Fruit fly (Drosophila melanogaster) whole organism, embryonic: Measurements from ENCODE around the gene ver.
A peak's percentile ranks its signal among the peaks of the same experiment; 100 is the strongest.

Source experiments
- ATbp ChIP-seq: fragments of 200-800 bp; sonication (Bioruptor generic); optimal IDR thresholded peaks from 2 replicates; lab custom pipeline; 2017; ENCODE audit warnings: missing biosample characterization, mild to moderate bottlenecking, missing genetic modification characterization, missing genetic modification reagents
- CG10267 ChIP-seq: fragments of 200-800 bp; sonication (Bioruptor generic); optimal IDR thresholded peaks from 2 replicates; lab custom pipeline; 2018; ENCODE audit warnings: missing biosample characterization, mild to moderate bottlenecking, missing genetic modification characterization, moderate library complexity
- CG10654 ChIP-seq: fragments of 200-800 bp; sonication (Bioruptor generic); optimal IDR thresholded peaks from 2 replicates; lab custom pipeline; 2016; ENCODE audit warnings: missing biosample characterization, missing genetic modification characterization
- CG11695 ChIP-seq: fragments of 200-800 bp; sonication (Bioruptor generic); IDR thresholded peaks from 3 replicates; pipeline ENCODE4 v1.3.6; 2022; ENCODE audit warnings: missing biosample characterization, missing genetic modification characterization
- CG12104 ChIP-seq: fragments of 200-800 bp; sonication (Bioruptor generic); optimal IDR thresholded peaks from 3 replicates; lab custom pipeline; 2016; ENCODE audit warnings: missing biosample characterization, missing genetic modification characterization
- CG13424 ChIP-seq: fragments of 200-800 bp; sonication (Bioruptor generic); optimal IDR thresholded peaks from 2 replicates; lab custom pipeline; 2019; ENCODE audit warnings: missing biosample characterization, mild to moderate bottlenecking, missing genetic modification characterization, moderate library complexity
- CG14667 ChIP-seq: fragments of 200-800 bp; sonication (Bioruptor generic); IDR thresholded peaks from 2 replicates; pipeline ENCODE4 v1.3.6; 2022; ENCODE audit warnings: missing biosample characterization, missing genetic modification characterization
- CG15601 ChIP-seq: fragments of 200-800 bp; sonication (Bioruptor generic); optimal IDR thresholded peaks from 3 replicates; lab custom pipeline; 2019; ENCODE audit warnings: missing biosample characterization, mild to moderate bottlenecking, missing genetic modification characterization, moderate library complexity
- CG17829 ChIP-seq: fragments of 200-800 bp; optimal IDR thresholded peaks from 2 replicates; lab custom pipeline; 2019; ENCODE audit warnings: missing biosample characterization, mild to moderate bottlenecking, missing genetic modification characterization, moderate library complexity
- CG18476 ChIP-seq: fragments of 200-800 bp; sonication (Bioruptor generic); optimal IDR thresholded peaks from 2 replicates; lab custom pipeline; 2016; ENCODE audit warnings: missing biosample characterization, mild to moderate bottlenecking, missing genetic modification characterization
- CG2199 ChIP-seq: fragments of 200-800 bp; sonication (Bioruptor generic); IDR thresholded peaks from 3 replicates; pipeline ENCODE4 v1.3.6; 2022; ENCODE audit warnings: missing biosample characterization, missing genetic modification characterization
- CG2678 ChIP-seq: fragments of 200-800 bp; sonication (Bioruptor generic); optimal IDR thresholded peaks from 3 replicates; lab custom pipeline; 2019; ENCODE audit warnings: missing biosample characterization, mild to moderate bottlenecking, missing genetic modification characterization, moderate library complexity
- CG32772 ChIP-seq: fragments of 200-800 bp; sonication (Bioruptor generic); IDR thresholded peaks from 2 replicates; pipeline ENCODE4 v1.3.6; 2022; ENCODE audit warnings: missing biosample characterization, missing genetic modification characterization
- CG33213 ChIP-seq: fragments of 200-800 bp; sonication (Bioruptor generic); optimal IDR thresholded peaks from 3 replicates; lab custom pipeline; 2016; ENCODE audit warnings: missing biosample characterization, missing genetic modification characterization
- CG33557 ChIP-seq: fragments of 200-800 bp; sonication (Bioruptor generic); optimal IDR thresholded peaks from 2 replicates; lab custom pipeline; 2019; ENCODE audit warnings: missing biosample characterization, mild to moderate bottlenecking, missing genetic modification characterization, moderate library complexity
- CG3847 ChIP-seq: fragments of 200-800 bp; sonication (Bioruptor generic); IDR thresholded peaks from 2 replicates; pipeline ENCODE4 v1.3.6; 2022; ENCODE audit warnings: missing biosample characterization, missing genetic modification characterization
- CG5953 ChIP-seq: fragments of 200-800 bp; sonication (Bioruptor generic); IDR thresholded peaks from 2 replicates; pipeline ENCODE4 v1.3.6; 2022; ENCODE audit warnings: missing biosample characterization, missing genetic modification characterization
- CG6813 ChIP-seq: fragments of 200-800 bp; sonication (Bioruptor generic); optimal IDR thresholded peaks from 2 replicates; lab custom pipeline; 2017; ENCODE audit warnings: missing biosample characterization, missing genetic modification characterization, mild to moderate bottlenecking, moderate library complexity, missing genetic modification reagents
- CG7271 ChIP-seq: fragments of 200-800 bp; sonication (Bioruptor generic); optimal IDR thresholded peaks from 2 replicates; lab custom pipeline; 2018; ENCODE audit warnings: missing biosample characterization, mild to moderate bottlenecking, missing genetic modification characterization, moderate library complexity
- CG8290 ChIP-seq, 3 experiments: fragments of 200-800 bp; sonication (Bioruptor generic); optimal IDR thresholded peaks; 2 replicates each; lab custom pipeline; 2016 to 2019; ENCODE audit warnings: missing biosample characterization in 3 of 3, missing genetic modification characterization in 3 of 3, mild to moderate bottlenecking in 2 of 3, moderate library complexity in 1 of 3
- D19B ChIP-seq: fragments of 200-800 bp; sonication (Bioruptor generic); optimal IDR thresholded peaks from 2 replicates; lab custom pipeline; 2017; ENCODE audit warnings: missing biosample characterization, mild to moderate bottlenecking, missing genetic modification characterization
- Ets65A ChIP-seq: fragments of 200-800 bp; sonication (Bioruptor generic); peaks from one replicate; lab custom pipeline; 2016; ENCODE audit warnings: missing biosample characterization, missing genetic modification characterization
- Gug ChIP-seq: fragments of 200-800 bp; sonication (Bioruptor generic); IDR thresholded peaks from 4 replicates; pipeline ENCODE4 v1.3.6; 2022; ENCODE audit warnings: missing biosample characterization, missing genetic modification characterization
- MESR4 ChIP-seq: fragments of 200-800 bp; sonication (Bioruptor generic); optimal IDR thresholded peaks from 2 replicates; lab custom pipeline; 2018; ENCODE audit warnings: missing biosample characterization, mild to moderate bottlenecking, missing genetic modification characterization, moderate library complexity
- Meics ChIP-seq: fragments of 200-800 bp; sonication (Bioruptor generic); optimal IDR thresholded peaks from 2 replicates; lab custom pipeline; 2017; ENCODE audit warnings: missing biosample characterization, mild to moderate bottlenecking, missing genetic modification characterization
- NC2α ChIP-seq: fragments of 200-800 bp; sonication (Bioruptor generic); optimal IDR thresholded peaks from 2 replicates; lab custom pipeline; 2016; ENCODE audit warnings: missing biosample characterization, missing genetic modification characterization
- NfI ChIP-seq: fragments of 200-800 bp; sonication (Bioruptor generic); optimal IDR thresholded peaks from 3 replicates; lab custom pipeline; 2018; ENCODE audit warnings: missing biosample characterization, mild to moderate bottlenecking, missing genetic modification characterization, moderate library complexity
- Pdp1 ChIP-seq, 2 experiments: fragments of 200-800 bp; sonication (Bioruptor generic); optimal IDR thresholded peaks; 3 replicates each; lab custom pipeline; 2016; ENCODE audit warnings: missing biosample characterization in 2 of 2, missing genetic modification characterization in 2 of 2, mild to moderate bottlenecking in 1 of 2, moderate library complexity in 1 of 2
- Rx ChIP-seq: fragments of 200-800 bp; sonication (Bioruptor generic); IDR thresholded peaks from 2 replicates; pipeline ENCODE4 v1.3.6; 2022; ENCODE audit warnings: missing biosample characterization, missing genetic modification characterization
- Trl ChIP-seq, 3 experiments: fragments of >200 bp in 2 of 3; fragments of 200-800 bp in 1 of 3; sonication (Bioruptor generic) in 1 of 3; optimal IDR thresholded peaks; 2 replicates in 1 of 3; 3 replicates in 2 of 3; lab custom pipeline; 2016 to 2017; ENCODE audit warnings: missing biosample characterization in 1 of 3, missing genetic modification characterization in 1 of 3
- aop ChIP-seq: fragments of 200-800 bp; sonication (Bioruptor generic); IDR thresholded peaks from 2 replicates; pipeline ENCODE4 v1.3.6; 2022; ENCODE audit warnings: missing biosample characterization, missing genetic modification characterization
- ap ChIP-seq: fragments of 200-800 bp; sonication (Bioruptor generic); IDR thresholded peaks from 2 replicates; pipeline ENCODE4 v1.3.6; 2022; ENCODE audit warnings: missing biosample characterization, missing genetic modification characterization
- dmrt11E ChIP-seq: fragments of 200-800 bp; sonication (Bioruptor generic); optimal IDR thresholded peaks from 3 replicates; lab custom pipeline; 2018; ENCODE audit warnings: missing biosample characterization, mild to moderate bottlenecking, missing genetic modification characterization, moderate library complexity
- dysf ChIP-seq: fragments of 200-800 bp; sonication (Bioruptor generic); IDR thresholded peaks from 3 replicates; pipeline ENCODE4 v1.3.6; 2022; ENCODE audit warnings: missing biosample characterization, missing genetic modification characterization
- en ChIP-seq: fragments of 200-800 bp; sonication (Bioruptor generic); optimal IDR thresholded peaks from 2 replicates; lab custom pipeline; 2016; ENCODE audit warnings: missing biosample characterization, missing genetic modification characterization
- lola ChIP-seq, 3 experiments: fragments of >200 bp in 2 of 3; fragments of 200-800 bp in 1 of 3; sonication (Bioruptor generic) in 1 of 3; optimal IDR thresholded peaks; 2 replicates each; lab custom pipeline; 2017 to 2019; ENCODE audit warnings: missing biosample characterization in 3 of 3, missing genetic modification characterization in 3 of 3, mild to moderate bottlenecking in 1 of 3, moderate library complexity in 1 of 3
- nau ChIP-seq: fragments of 200-800 bp; sonication (Bioruptor generic); optimal IDR thresholded peaks from 3 replicates; lab custom pipeline; 2017; ENCODE audit warnings: missing biosample characterization, mild to moderate bottlenecking, missing genetic modification characterization, missing genetic modification reagents
- pum ChIP-seq: fragments of 200-800 bp; sonication (Bioruptor generic); optimal IDR thresholded peaks from 2 replicates; lab custom pipeline; 2016; ENCODE audit warnings: missing biosample characterization, missing genetic modification characterization
- run ChIP-seq: fragments of 200-800 bp; sonication (Bioruptor generic); optimal IDR thresholded peaks from 3 replicates; lab custom pipeline; 2018; ENCODE audit warnings: missing biosample characterization, mild to moderate bottlenecking, missing genetic modification characterization
- scrt ChIP-seq: fragments of 200-800 bp; sonication (Bioruptor generic); optimal IDR thresholded peaks from 2 replicates; lab custom pipeline; 2018; ENCODE audit warnings: missing biosample characterization, mild to moderate bottlenecking, missing genetic modification characterization, moderate library complexity
- sens ChIP-seq: fragments of 200-800 bp; sonication (Bioruptor generic); peaks from one replicate; lab custom pipeline; 2016; ENCODE audit warnings: missing biosample characterization, missing genetic modification characterization
- seq ChIP-seq: fragments of 200-800 bp; sonication (Bioruptor generic); IDR thresholded peaks from 2 replicates; pipeline ENCODE4 v1.3.6; 2022; ENCODE audit warnings: missing biosample characterization, missing genetic modification characterization
- sisA ChIP-seq: fragments of 200-800 bp; sonication (Bioruptor generic); IDR thresholded peaks from 2 replicates; pipeline ENCODE4 v1.3.6; 2022; ENCODE audit warnings: missing biosample characterization, missing genetic modification characterization
- so ChIP-seq: fragments of 200-800 bp; sonication (Bioruptor generic); IDR thresholded peaks from 3 replicates; pipeline ENCODE4 v1.3.6; 2022; ENCODE audit warnings: missing biosample characterization, missing genetic modification characterization
- sqz ChIP-seq: fragments of 200-800 bp; sonication (Bioruptor generic); optimal IDR thresholded peaks from 3 replicates; lab custom pipeline; 2018; ENCODE audit warnings: missing biosample characterization, mild to moderate bottlenecking, missing genetic modification characterization
- tna ChIP-seq: fragments of 200-800 bp; sonication (Bioruptor generic); IDR thresholded peaks from 2 replicates; pipeline ENCODE4 v1.3.6; 2022; ENCODE audit warnings: missing biosample characterization, missing genetic modification characterization; ENCODE audit not compliant: partially characterized antibody
- tup ChIP-seq: fragments of 200-800 bp; sonication (Bioruptor generic); optimal IDR thresholded peaks from 2 replicates; lab custom pipeline; 2016; ENCODE audit warnings: missing biosample characterization, mild to moderate bottlenecking, missing genetic modification characterization, moderate library complexity
- wdn ChIP-seq: fragments of 200-800 bp; sonication (Bioruptor generic); IDR thresholded peaks from 2 replicates; pipeline ENCODE4 v1.3.6; 2022; ENCODE audit warnings: missing biosample characterization, missing genetic modification characterization

Gene ver

DNA sequence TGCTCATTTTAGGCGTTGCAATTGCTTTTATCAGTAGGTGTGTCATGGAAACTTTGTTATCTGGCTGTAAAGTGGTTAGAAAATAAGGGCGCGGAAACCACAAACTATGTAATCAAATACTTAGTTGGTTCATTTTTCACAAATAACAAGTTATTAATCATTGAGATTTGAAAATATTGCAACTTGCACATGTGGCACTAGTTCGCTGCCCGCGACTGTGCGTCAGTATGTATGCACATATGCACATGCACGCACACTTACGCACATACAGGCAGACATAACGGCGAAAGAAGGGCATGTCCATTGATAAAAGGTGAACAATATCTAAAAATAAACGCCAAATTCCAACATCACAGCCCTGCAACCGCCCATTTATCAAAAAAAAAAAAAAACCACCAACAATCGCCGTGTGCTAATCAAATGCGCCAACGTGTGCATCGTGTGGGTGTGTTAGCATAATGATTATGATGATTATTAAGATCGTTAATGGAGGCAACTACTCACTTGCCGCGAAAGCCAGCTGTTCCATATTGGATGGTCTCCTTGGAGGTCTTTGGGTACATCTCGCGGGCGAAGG is 5.7 kb downstream of the ver start (continued):
- no peak for TF ChIP-seq Ets65A
- peak; percentile 55 for TF ChIP-seq sqz
- TF ChIP-seq CG32772, result peak; percentile 23; the same call in 1 of the 2 replicates
- no peak for TF ChIP-seq CG3847 (GFP tag; lab: Robert Waterston, UW)
- TF ChIP-seq Rx (GFP tag; lab: Robert Waterston, UW), result peak; percentile 22; the same call in 1 of the 2 replicates
- TF ChIP-seq CG6813 (GFP tag; lab: Kevin White, UChicago), result peak; percentile 31
- peak in 1 of 2 experiments; percentile 40 for TF ChIP-seq Pdp1 (GFP tag; optimal IDR thresholded peaks at IDR 0.05; lab: Kevin White, UChicago)
- peak; percentile 41; the same call in 1 of the 2 replicates for TF ChIP-seq CG14667 (GFP tag; lab: Robert Waterston, UW)
- TF ChIP-seq pum (GFP tag; lab: Kevin White, UChicago), result peak; percentile 0
- TF ChIP-seq CG33557 (GFP tag; lab: Kevin White, UChicago), result peak; percentile 14
- TF ChIP-seq CG17829 (tag; lab: Kevin White, UChicago), result peak; percentile 58
- peak; percentile 40 for TF ChIP-seq Meics
- TF ChIP-seq Gug (GFP tag; lab: Robert Waterston, UW), result 0 out of 4 replicates have a peak, but pooled peaks have one; percentile 34
- no peak for TF ChIP-seq D19B (GFP tag; lab: Kevin White, UChicago)
- TF ChIP-seq tup (GFP tag; lab: Kevin White, UChicago), result no peak
- peak; percentile 59 for TF ChIP-seq nau (GFP tag; lab: Kevin White, UChicago)
- TF ChIP-seq dmrt11E (tag; lab: Kevin White, UChicago), result peak; percentile 42
- TF ChIP-seq CG8290 (GFP tag; optimal IDR thresholded peaks at IDR 0.05; lab: Kevin White, UChicago), result no peak
- no peak for TF ChIP-seq CG8290 (tag; optimal IDR thresholded peaks at IDR 0.05; lab: Kevin White, UChicago)
- TF ChIP-seq tna (GFP tag; lab: Robert Waterston, UW), result no peak
- TF ChIP-seq wdn, result peak; percentile 22; the same call in 1 of the 2 replicates
- TF ChIP-seq CG15601 (tag; lab: Kevin White, UChicago), result peak; percentile 44
- TF ChIP-seq CG7271 (tag; lab: Kevin White, UChicago), result no peak
- TF ChIP-seq CG2199, result no peak
- peak; percentile 31 for TF ChIP-seq MESR4 (GFP tag; lab: Kevin White, UChicago)
- no peak for TF ChIP-seq CG5953 (GFP tag; lab: Robert Waterston, UW)
- peak; percentile 55 for TF ChIP-seq run
- TF ChIP-seq lola (GFP tag; optimal IDR thresholded peaks at IDR 0.05; lab: Kevin White, UChicago), result peak in 1 of 3 experiments; percentile 38
- peak; percentile 40 for TF ChIP-seq ATbp
- peak; percentile 29; the same call in 1 of the 2 replicates for TF ChIP-seq ap
- TF ChIP-seq CG10267 (tag; lab: Kevin White, UChicago), result peak; percentile 38
- TF ChIP-seq CG33213 (GFP tag; lab: Kevin White, UChicago), result no peak
- TF ChIP-seq CG11695 (GFP tag; lab: Robert Waterston, UW), result peak; percentile 47
- peak; percentile 41 for TF ChIP-seq en (GFP tag; lab: Kevin White, UChicago)
- TF ChIP-seq CG13424 (tag; lab: Kevin White, UChicago), result peak; percentile 44
- no peak for TF ChIP-seq NC2α (GFP tag; lab: Kevin White, UChicago)
- peak; percentile 5 for TF ChIP-seq CG10654 (GFP tag; lab: Kevin White, UChicago)
- peak; percentile 56; the same call in 1 of the 3 replicates for TF ChIP-seq so (GFP tag; lab: Robert Waterston, UW)
- peak; percentile 5 for TF ChIP-seq sens (GFP tag; lab: Kevin White, UChicago)
- TF ChIP-seq CG18476, result no peak
- no peak for TF ChIP-seq Trl (optimal IDR thresholded peaks at IDR 0.05; lab: Kevin White, UChicago)
- no peak for TF ChIP-seq Trl (GFP tag; optimal IDR thresholded peaks at IDR 0.05; lab: Kevin White, UChicago)
- peak; percentile 38 for TF ChIP-seq NfI
- TF ChIP-seq sisA (GFP tag; lab: Robert Waterston, UW), result peak; percentile 61
- TF ChIP-seq aop, result no peak
- TF ChIP-seq scrt, result peak; percentile 10
- peak; percentile 40; the same call in 1 of the 3 replicates for TF ChIP-seq dysf
- no peak for TF ChIP-seq seq
- TF ChIP-seq CG12104 (GFP tag; lab: Kevin White, UChicago), result peak; percentile 17
- peak; percentile 58 for TF ChIP-seq CG2678 (tag; lab: Kevin White, UChicago)
